Worm (Caenorhabditis elegans) whole organism, L2 larva: ENCODE results near the gene him-5.
"Not testable (repeated sequence)": the region's sequence is repeated elsewhere in the genome, so short reads cannot be mapped to it uniquely, and the experiment has no call there.

Experiments
- C34F6.9 ChIP-seq: fragments of 150-350 bp; optimal IDR thresholded peaks from 2 replicates; lab custom pipeline; 2014; ENCODE audit warnings: missing biosample characterization, missing genetic modification characterization
- F13H6.1 ChIP-seq: sonication (generic microtip); optimal IDR thresholded peaks from 2 replicates; lab custom pipeline; 2016; ENCODE audit warnings: missing genetic modification characterization, missing compliant biosample characterization
- Y55F3AM.14 ChIP-seq: fragments of 200-800 bp; sonication (Bioruptor generic); optimal IDR thresholded peaks from 2 replicates; lab custom pipeline; 2018; ENCODE audit warnings: mild to moderate bottlenecking, missing genetic modification characterization, missing compliant biosample characterization
- ZK546.5 ChIP-seq: sonication (generic microtip); optimal IDR thresholded peaks from 2 replicates; lab custom pipeline; 2017; ENCODE audit warnings: missing biosample characterization, missing genetic modification characterization
- alr-1 ChIP-seq: fragments of 150-350 bp; optimal IDR thresholded peaks from 2 replicates; lab custom pipeline; 2014; ENCODE audit warnings: missing biosample characterization, missing genetic modification characterization
- blmp-1 ChIP-seq: sonication (generic microtip); optimal IDR thresholded peaks from 2 replicates; lab custom pipeline; 2017; ENCODE audit warnings: missing genetic modification characterization, mild to moderate bottlenecking, missing compliant biosample characterization, antibody characterized with exemption, moderate library complexity; ENCODE audit not compliant: insufficient read depth
- ceh-16 ChIP-seq: fragments of 150-350 bp; optimal IDR thresholded peaks from 2 replicates; lab custom pipeline; 2014; ENCODE audit warnings: missing biosample characterization, missing genetic modification characterization
- ceh-82 ChIP-seq: fragments of 150-350 bp; optimal IDR thresholded peaks from 2 replicates; lab custom pipeline; 2014; ENCODE audit warnings: missing biosample characterization, missing genetic modification characterization
- crh-2 ChIP-seq: sonication (generic microtip); optimal IDR thresholded peaks from 2 replicates; lab custom pipeline; 2017; ENCODE audit warnings: missing biosample characterization, missing genetic modification characterization
- egl-27 ChIP-seq: sonication (generic microtip); optimal IDR thresholded peaks from 3 replicates; lab custom pipeline; 2017; ENCODE audit warnings: missing biosample characterization, missing genetic modification reagents, missing genetic modification characterization
- elt-1 ChIP-seq: fragments of 150-350 bp; optimal IDR thresholded peaks from 2 replicates; lab custom pipeline; 2014; ENCODE audit warnings: missing biosample characterization, missing genetic modification characterization
- fos-1 ChIP-seq: fragments of 150-350 bp; optimal IDR thresholded peaks from 2 replicates; lab custom pipeline; 2014; ENCODE audit warnings: missing biosample characterization, missing genetic modification characterization
- gmeb-1 ChIP-seq: fragments of 150-350 bp; optimal IDR thresholded peaks from 2 replicates; lab custom pipeline; 2014; ENCODE audit warnings: missing biosample characterization, missing genetic modification characterization
- lin-11 ChIP-seq: fragments of 150-350 bp; sonication (generic microtip); optimal IDR thresholded peaks from 2 replicates; lab custom pipeline; 2014; ENCODE audit warnings: missing biosample characterization, missing genetic modification characterization, inconsistent platforms, mixed read lengths
- lin-13 ChIP-seq: fragments of 150-350 bp; optimal IDR thresholded peaks from 2 replicates; lab custom pipeline; 2014; ENCODE audit warnings: missing biosample characterization, missing genetic modification reagents, missing genetic modification characterization
- lsy-2 ChIP-seq, 2 experiments: fragments of 150-350 bp in 1 of 2; sonication (generic microtip) in 1 of 2; optimal IDR thresholded peaks; 2 replicates each; lab custom pipeline; 2014 to 2017; ENCODE audit warnings: missing biosample characterization in 2 of 2, missing genetic modification characterization in 2 of 2
- mab-5 ChIP-seq: fragments of 150-350 bp; optimal IDR thresholded peaks from 2 replicates; lab custom pipeline; 2014; ENCODE audit warnings: missing biosample characterization, missing genetic modification characterization
- mbf-1 ChIP-seq: sonication (generic microtip); optimal IDR thresholded peaks from 2 replicates; lab custom pipeline; 2017; ENCODE audit warnings: missing biosample characterization, missing genetic modification characterization
- mdl-1 ChIP-seq, 2 experiments: fragments of 150-350 bp in 1 of 2; sonication (generic microtip) in 1 of 2; optimal IDR thresholded peaks; 2 replicates each; lab custom pipeline; 2017; ENCODE audit warnings: missing biosample characterization in 2 of 2, missing genetic modification characterization in 2 of 2
- nhr-12 ChIP-seq: fragments of 150-350 bp; optimal IDR thresholded peaks from 2 replicates; lab custom pipeline; 2014; ENCODE audit warnings: missing biosample characterization, missing genetic modification characterization
- nhr-129 ChIP-seq: fragments of 150-350 bp; optimal IDR thresholded peaks from 2 replicates; lab custom pipeline; 2014; ENCODE audit warnings: missing biosample characterization, missing genetic modification characterization
- nhr-21 ChIP-seq: fragments of 150-350 bp; optimal IDR thresholded peaks from 2 replicates; lab custom pipeline; 2014; ENCODE audit warnings: missing biosample characterization, missing genetic modification characterization
- nhr-25 ChIP-seq: fragments of 150-350 bp; sonication (generic microtip); optimal IDR thresholded peaks from 3 replicates; lab custom pipeline; 2014; ENCODE audit warnings: missing biosample characterization, missing genetic modification characterization
- nhr-6 ChIP-seq: fragments of 150-350 bp; optimal IDR thresholded peaks from 2 replicates; lab custom pipeline; 2014; ENCODE audit warnings: missing biosample characterization, missing genetic modification characterization
- nhr-77 ChIP-seq: fragments of 150-350 bp; optimal IDR thresholded peaks from 2 replicates; lab custom pipeline; 2014; ENCODE audit warnings: missing biosample characterization, missing genetic modification characterization
- sem-4 ChIP-seq: fragments of 150-350 bp; optimal IDR thresholded peaks from 2 replicates; lab custom pipeline; 2014; ENCODE audit warnings: missing biosample characterization, missing genetic modification reagents, missing genetic modification characterization
- skn-1 ChIP-seq: sonication (generic microtip); optimal IDR thresholded peaks from 2 replicates; lab custom pipeline; 2017; ENCODE audit warnings: missing biosample characterization, missing genetic modification characterization
- sma-3 ChIP-seq: sonication (generic microtip); optimal IDR thresholded peaks from 2 replicates; lab custom pipeline; 2016; ENCODE audit warnings: missing genetic modification reagents, missing genetic modification characterization, missing compliant biosample characterization
- sma-9 ChIP-seq, 2 experiments: fragments of 150-350 bp in 1 of 2; sonication (generic microtip) in 1 of 2; optimal IDR thresholded peaks; 2 replicates each; lab custom pipeline; 2014 to 2016; ENCODE audit warnings: missing genetic modification characterization in 2 of 2, mild to moderate bottlenecking in 1 of 2, missing biosample characterization in 1 of 2, missing compliant biosample characterization in 1 of 2, missing genetic modification reagents in 1 of 2, moderate library complexity in 1 of 2
- snpc-4 ChIP-seq: fragments of 150-350 bp; optimal IDR thresholded peaks from 2 replicates; lab custom pipeline; 2014; ENCODE audit warnings: missing biosample characterization, missing genetic modification characterization
- unc-55 ChIP-seq: fragments of 150-350 bp; sonication (generic microtip); optimal IDR thresholded peaks from 3 replicates; lab custom pipeline; 2014; ENCODE audit warnings: missing biosample characterization, missing genetic modification reagents, missing genetic modification characterization
- unc-62 ChIP-seq: fragments of 150-350 bp; optimal IDR thresholded peaks from 2 replicates; lab custom pipeline; 2014; ENCODE audit warnings: missing biosample characterization, missing genetic modification reagents, missing genetic modification characterization
- zag-1 ChIP-seq: fragments of 150-350 bp; optimal IDR thresholded peaks from 2 replicates; lab custom pipeline; 2014; ENCODE audit warnings: missing biosample characterization, missing genetic modification characterization

him-5 gene

DNA sequence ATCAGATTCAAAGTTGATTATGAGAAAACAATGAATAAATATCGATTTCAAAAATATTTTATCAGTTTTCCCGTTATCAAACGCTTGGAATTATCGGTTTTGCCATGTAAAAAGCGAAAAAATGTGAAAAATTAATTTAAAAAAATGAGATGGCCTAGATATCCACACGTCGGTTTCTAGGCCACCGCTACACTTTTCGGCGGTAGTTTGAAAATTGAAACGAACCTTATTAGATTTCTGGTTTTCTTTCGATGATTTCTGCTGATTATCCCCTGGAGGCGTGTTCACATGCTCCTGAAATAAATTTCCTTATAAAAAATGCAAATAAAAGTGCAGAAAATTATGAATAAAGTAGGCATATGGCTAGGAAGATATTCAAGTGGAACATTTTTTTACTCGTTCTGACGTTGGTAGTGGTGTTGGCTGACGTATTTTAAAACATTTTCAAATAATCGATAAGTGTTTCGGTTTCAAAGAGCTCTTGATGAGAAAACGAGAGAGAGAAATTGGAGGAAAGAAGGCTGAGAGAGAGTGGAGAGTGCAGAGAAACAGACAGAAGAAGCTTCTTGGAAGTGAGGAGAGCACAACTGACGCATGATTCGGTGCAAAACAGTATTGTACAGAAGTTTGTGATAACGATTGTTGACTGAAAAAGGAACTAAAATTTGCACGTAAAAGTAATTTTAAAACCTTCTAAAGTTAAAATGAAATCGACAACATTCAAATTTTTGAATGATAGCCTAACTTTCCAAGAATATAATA is 43.0 kb downstream of the him-5 start:
- TF ChIP-seq nhr-129 (tag; lab: Kevin White, UChicago) = peak; percentile 8
- peak; percentile 17 for TF ChIP-seq nhr-25 (tag; lab: Kevin White, UChicago)
- peak in 1 of 2 experiments; percentile 16 for TF ChIP-seq lsy-2 (tag; optimal IDR thresholded peaks at IDR 0.05; lab: Kevin White, UChicago)
- no peak for TF ChIP-seq F13H6.1 (tag; lab: Kevin White, UChicago)
- TF ChIP-seq mdl-1 (tag; optimal IDR thresholded peaks at IDR 0.05; lab: Kevin White, UChicago) = no peak
- TF ChIP-seq unc-62 (GFP tag; lab: Kevin White, UChicago) = no peak
- peak; percentile 8 for TF ChIP-seq sma-9 (GFP tag; optimal IDR thresholded peaks at IDR 0.05; lab: Kevin White, UChicago)
- TF ChIP-seq sma-9 (tag; optimal IDR thresholded peaks at IDR 0.05; lab: Kevin White, UChicago) = no peak
- TF ChIP-seq, all 48 proteins: peak for 4

DNA sequence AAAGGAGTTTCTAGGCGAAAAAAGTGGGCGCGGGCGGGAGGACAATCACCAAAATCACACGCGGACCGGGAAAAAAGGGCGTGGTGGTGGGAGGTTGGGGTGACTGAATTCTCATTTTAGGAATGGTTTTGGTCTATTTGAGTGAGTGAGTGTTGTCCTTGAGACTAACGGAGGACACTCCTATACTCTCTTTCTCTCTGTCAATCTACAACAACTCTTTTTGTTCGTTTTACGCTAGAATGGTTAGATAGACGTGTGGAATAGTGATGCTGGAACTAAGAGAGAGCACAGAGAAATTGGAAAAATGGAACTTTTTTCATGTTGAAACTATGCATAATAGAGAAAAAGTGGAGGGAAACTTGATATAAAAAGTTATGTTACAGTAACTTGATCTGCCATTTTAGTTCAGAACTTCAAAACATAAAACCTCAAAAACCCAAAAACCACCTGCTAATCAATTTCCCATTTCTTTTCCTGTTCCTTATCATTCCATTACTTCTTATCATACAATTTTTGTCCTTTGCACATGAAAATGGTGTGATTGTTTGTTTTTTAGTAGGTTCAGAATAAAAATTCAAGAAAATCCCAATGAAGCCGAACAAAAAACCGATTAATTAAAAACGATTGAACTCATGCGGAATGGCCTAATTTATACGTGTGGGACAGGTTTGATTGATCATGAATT is 44.7 kb downstream of the him-5 start:
- TF ChIP-seq nhr-25 (tag; lab: Kevin White, UChicago) (peak; percentile 29), nhr-77 (no peak), fos-1 (peak; percentile 75), Y55F3AM.14 (GFP tag; lab: Kevin White, UChicago) (no peak), sem-4 (tag; lab: Kevin White, UChicago) (no peak)

DNA sequence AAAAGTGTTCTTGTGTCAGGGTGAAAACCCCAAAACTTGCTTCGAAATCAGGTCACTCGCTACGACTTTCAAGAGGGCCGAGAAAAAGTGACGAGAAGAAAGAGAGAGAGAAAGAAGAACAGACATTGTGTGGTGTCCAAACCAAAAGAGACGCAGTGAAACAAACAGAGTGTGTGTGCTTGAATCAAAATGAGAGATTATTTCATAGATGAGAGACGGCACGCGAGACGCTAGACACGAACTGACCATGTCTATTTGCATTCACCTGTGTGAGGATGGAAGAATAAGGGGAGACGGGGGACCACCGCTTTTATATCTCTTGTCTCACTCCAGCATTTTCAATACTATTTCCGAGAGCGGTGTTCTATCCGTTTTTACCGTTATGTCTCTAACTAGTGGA is 45.9 kb downstream of the him-5 start:
- TF ChIP-seq unc-62 (GFP tag; lab: Kevin White, UChicago) = no peak
- TF ChIP-seq lin-13 (GFP tag; lab: Kevin White, UChicago) = peak; percentile 32
- peak; percentile 79 for TF ChIP-seq C34F6.9
- peak; percentile 84 for TF ChIP-seq sma-3 (GFP tag; lab: Kevin White, UChicago)
- no peak for TF ChIP-seq ZK546.5 (tag; lab: Kevin White, UChicago)
- peak; percentile 28 to 70 for TF ChIP-seq mdl-1 (tag; optimal IDR thresholded peaks at IDR 0.05; lab: Kevin White, UChicago)
- no peak for TF ChIP-seq mbf-1
- peak; percentile 50 for TF ChIP-seq blmp-1
- TF ChIP-seq nhr-25 (tag; lab: Kevin White, UChicago) = peak; percentile 75
- TF ChIP-seq nhr-6 = no peak
- TF ChIP-seq skn-1 = no peak
- peak; percentile 63 for TF ChIP-seq nhr-21
- TF ChIP-seq ceh-82 = peak; percentile 37
- no peak for TF ChIP-seq nhr-12 (tag; lab: Kevin White, UChicago)
- no peak for TF ChIP-seq mab-5 (tag; lab: Kevin White, UChicago)
- TF ChIP-seq alr-1 (tag; lab: Kevin White, UChicago) = no peak
- TF ChIP-seq sma-9 (GFP tag; optimal IDR thresholded peaks at IDR 0.05; lab: Kevin White, UChicago) = peak; percentile 78
- TF ChIP-seq sma-9 (tag; optimal IDR thresholded peaks at IDR 0.05; lab: Kevin White, UChicago) = no peak
- TF ChIP-seq zag-1 (tag; lab: Kevin White, UChicago) = peak; percentile 31
- peak; percentile 12 for TF ChIP-seq snpc-4 (tag; lab: Kevin White, UChicago)
- TF ChIP-seq nhr-129 (tag; lab: Kevin White, UChicago) = peak; percentile 92
- TF ChIP-seq ceh-16 (tag; lab: Kevin White, UChicago) = peak; percentile 56
- no peak for TF ChIP-seq lin-11
- TF ChIP-seq F13H6.1 (tag; lab: Kevin White, UChicago) = peak; percentile 86
- peak; percentile 69 for TF ChIP-seq unc-55
- TF ChIP-seq sem-4 (tag; lab: Kevin White, UChicago) = peak; percentile 14
- TF ChIP-seq gmeb-1 (tag; lab: Kevin White, UChicago) = peak; percentile 42
- peak; percentile 6 to 62 for TF ChIP-seq lsy-2 (tag; optimal IDR thresholded peaks at IDR 0.05; lab: Kevin White, UChicago)
- TF ChIP-seq fos-1 = peak; percentile 87
- peak; percentile 76 for TF ChIP-seq egl-27 (tag; lab: Kevin White, UChicago)
- TF ChIP-seq crh-2 (tag; lab: Kevin White, UChicago) = peak; percentile 60
- no peak for TF ChIP-seq elt-1 (tag; lab: Kevin White, UChicago)

DNA sequence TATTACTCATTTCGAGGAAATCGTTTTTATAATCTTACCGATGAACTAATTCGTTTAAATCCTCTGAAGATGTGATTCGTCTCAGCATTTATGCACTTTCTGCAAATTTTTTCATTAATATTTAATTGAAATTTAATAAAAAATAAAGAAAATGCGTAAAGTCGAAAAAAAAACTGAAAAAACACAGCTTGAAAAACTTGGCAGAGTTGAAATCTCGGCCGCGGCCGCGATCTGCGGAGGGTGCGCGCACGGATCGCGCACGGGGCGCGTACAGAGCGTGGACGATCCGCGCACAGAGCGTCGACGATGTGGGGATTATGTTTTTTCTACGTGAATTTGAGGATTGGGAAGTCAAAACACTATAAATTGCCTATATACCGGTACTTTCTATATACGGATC is 47.5 kb downstream of the him-5 start, which contains the start of gene AH10.4:
Gene AH10.4 (minus strand): TSS at position 101 of the 400 bp plus-strand sequence.
- not testable (repeated sequence) for TF ChIP-seq snpc-4 (tag; lab: Kevin White, UChicago); fos-1; ceh-16 (tag; lab: Kevin White, UChicago)
